Fruit fly (Drosophila melanogaster) Kc167 (cell line): ENCODE measurements around the gene RpS27.

ENCODE experiments used
- Myc ChIP-seq: fragments of >200 bp; optimal IDR thresholded peaks from 2 replicates; lab custom pipeline; 2017; ENCODE audit warnings: missing external identifiers
- Sin3A ChIP-seq: fragments of >200 bp; optimal IDR thresholded peaks from 2 replicates; lab custom pipeline; 2018; ENCODE audit warnings: missing external identifiers
- insv ChIP-seq: fragments of >200 bp; optimal IDR thresholded peaks from 3 replicates; lab custom pipeline; 2018; ENCODE audit warnings: missing external identifiers
- psq ChIP-seq: fragments of >200 bp; optimal IDR thresholded peaks from 2 replicates; lab custom pipeline; 2017; ENCODE audit warnings: missing external identifiers

dm6 chr3R:25266751-25267150 is 19.4 kb upstream of the RpS27 start:
- no peak for TF ChIP-seq psq (lab: Kevin White, UChicago)
- TF ChIP-seq Sin3A (lab: Kevin White, UChicago): no peak
- no peak for TF ChIP-seq insv (lab: Kevin White, UChicago)
- TF ChIP-seq Myc (lab: Kevin White, UChicago): no peak
